In the genomic region with DNA sequence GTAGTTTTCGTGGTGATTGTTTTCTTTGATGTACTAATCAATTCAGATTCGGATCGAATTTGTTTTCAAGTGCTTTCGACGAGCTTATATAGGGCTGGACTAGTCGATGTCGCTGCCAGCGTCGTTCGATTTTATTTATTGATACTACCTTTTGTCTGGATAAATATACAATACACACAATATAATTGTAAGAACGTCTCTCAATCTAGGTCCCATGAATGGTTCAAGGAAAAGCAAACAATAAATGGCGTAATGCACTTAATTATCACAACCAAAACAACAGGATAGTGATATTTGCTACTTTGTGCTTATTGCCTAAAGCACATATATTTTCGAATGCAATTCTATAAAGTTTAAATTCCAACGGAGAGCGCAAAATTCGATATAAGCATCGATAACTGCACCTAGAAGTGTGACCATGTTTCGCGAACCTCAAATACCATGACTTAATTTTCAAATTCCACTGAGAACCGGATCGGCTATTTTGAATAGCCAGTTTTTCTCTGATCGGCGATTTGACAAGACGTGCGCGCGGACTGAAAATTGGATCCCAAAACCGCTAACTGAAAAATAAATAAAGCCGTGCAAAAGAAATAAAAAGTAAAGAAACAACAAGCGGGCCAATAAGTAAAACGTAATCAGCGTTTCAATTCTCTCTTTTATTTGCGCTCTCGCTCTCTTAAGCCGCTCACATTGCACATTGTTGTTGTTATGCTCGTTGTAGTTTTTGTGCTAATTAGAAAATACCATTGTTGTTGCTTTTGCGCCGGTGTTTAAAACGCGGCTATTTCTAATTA, we compare ENCODE assay signal across 5 fruit fly cellular contexts.
TF ChIP-seq lines count a peak whose summit lies in the region.

A gene (minus strand): TSS at position 51 of the 797 bp plus-strand sequence.
A gene (plus strand): TSS at position 493 of the 797 bp plus-strand sequence.

- TF ChIP-seq CTCF in whole organism, embryonic (GFP tag; optimal IDR thresholded peaks at IDR 0.05; lab: Kevin White, UChicago) = no peak

TF ChIP-seq in whole organism, adult, 20 proteins besides CTCF, POLR2A, EP300 and RAD21 (continues in another document):
- TF ChIP-seq Crg-1 (GFP tag; optimal IDR thresholded peaks at IDR 0.05; lab: Kevin White, UChicago) = no peak
- peak; percentile 17 for TF ChIP-seq CG14711 (tag; optimal IDR thresholded peaks at IDR 0.05; lab: Kevin White, UChicago)
- TF ChIP-seq CG12768 (GFP tag; optimal IDR thresholded peaks at IDR 0.05; lab: Kevin White, UChicago) = peak; percentile 58
- TF ChIP-seq cnc (optimal IDR thresholded peaks at IDR 0.05; lab: Kevin White, UChicago) = no peak
- peak; percentile 42 for TF ChIP-seq cic (GFP tag; optimal IDR thresholded peaks at IDR 0.05; lab: Kevin White, UChicago)
- TF ChIP-seq CG7101 (tag; optimal IDR thresholded peaks at IDR 0.05; lab: Kevin White, UChicago) = peak; percentile 29
- no peak for TF ChIP-seq CG11617 (GFP tag; optimal IDR thresholded peaks at IDR 0.05; lab: Kevin White, UChicago)
- TF ChIP-seq Clk (GFP tag; optimal IDR thresholded peaks at IDR 0.05; lab: Kevin White, UChicago) = no peak
- no peak for TF ChIP-seq CG7045 (GFP tag; optimal IDR thresholded peaks at IDR 0.05; lab: Kevin White, UChicago)
- TF ChIP-seq Hr96 (GFP tag; optimal IDR thresholded peaks at IDR 0.05; lab: Kevin White, UChicago) = no peak
- TF ChIP-seq tj (GFP tag; optimal IDR thresholded peaks at IDR 0.05; lab: Kevin White, UChicago) = peak; percentile 65
- peak; percentile 3 for TF ChIP-seq pad (GFP tag; optimal IDR thresholded peaks at IDR 0.05; lab: Kevin White, UChicago)
- peak; percentile 49 for TF ChIP-seq CG33017 (tag; optimal IDR thresholded peaks at IDR 0.05; lab: Kevin White, UChicago)
- TF ChIP-seq ovo (GFP tag; optimal IDR thresholded peaks at IDR 0.05; lab: Kevin White, UChicago) = peak; percentile 31
- TF ChIP-seq toe (GFP tag; optimal IDR thresholded peaks at IDR 0.05; lab: Kevin White, UChicago) = no peak
- TF ChIP-seq Mnt (GFP tag; optimal IDR thresholded peaks at IDR 0.05; lab: Kevin White, UChicago) = peak; percentile 61

TF ChIP-seq in whole organism, embryonic, 481 proteins besides CTCF, POLR2A, EP300 and RAD21 (continues in another document):
- peak; percentile 41 for TF ChIP-seq CG8290 (GFP tag; optimal IDR thresholded peaks at IDR 0.05; lab: Kevin White, UChicago)
- TF ChIP-seq CG8290 (tag; optimal IDR thresholded peaks at IDR 0.05; lab: Kevin White, UChicago) = no peak
- TF ChIP-seq Taf1 (GFP tag; IDR thresholded peaks at IDR 0.05; lab: Robert Waterston, UW) = no peak
- TF ChIP-seq nerfin-2 (GFP tag; IDR thresholded peaks at IDR 0.05; lab: Robert Waterston, UW; ENCODE audit: partially characterized antibody) = no peak
- peak; percentile 13 for TF ChIP-seq CG13424 (tag; optimal IDR thresholded peaks at IDR 0.05; lab: Kevin White, UChicago)
- TF ChIP-seq tgo (GFP tag; IDR thresholded peaks at IDR 0.05; lab: Robert Waterston, UW) = no peak
- peak; percentile 37 for TF ChIP-seq pros (GFP tag; optimal IDR thresholded peaks at IDR 0.05; lab: Kevin White, UChicago)
- TF ChIP-seq disco-r (GFP tag; optimal IDR thresholded peaks at IDR 0.05; lab: Kevin White, UChicago) = no peak
- TF ChIP-seq Adf1 (GFP tag; IDR thresholded peaks at IDR 0.05; lab: Robert Waterston, UW) = no peak
- TF ChIP-seq unc-4 (GFP tag; IDR thresholded peaks at IDR 0.05; lab: Robert Waterston, UW; ENCODE audit: partially characterized antibody) = peak; percentile 50
- TF ChIP-seq crol (GFP tag; IDR thresholded peaks at IDR 0.05; lab: Robert Waterston, UW) = no peak
- no peak for TF ChIP-seq Abd-B (GFP tag; optimal IDR thresholded peaks at IDR 0.05; lab: Kevin White, UChicago)
- TF ChIP-seq lbe (GFP tag; optimal IDR thresholded peaks at IDR 0.05; lab: Kevin White, UChicago) = peak; percentile 13
- no peak for TF ChIP-seq Gug (GFP tag; IDR thresholded peaks at IDR 0.05; lab: Robert Waterston, UW)
- no peak for TF ChIP-seq br (optimal IDR thresholded peaks at IDR 0.05; lab: Kevin White, UChicago)
- no peak for TF ChIP-seq NC2α (GFP tag; optimal IDR thresholded peaks at IDR 0.05; lab: Kevin White, UChicago)
- no peak for TF ChIP-seq CG6175 (GFP tag; IDR thresholded peaks at IDR 0.05; lab: Robert Waterston, UW)

TF ChIP-seq in whole organism, prepupa, 60 proteins besides CTCF, POLR2A, EP300 and RAD21 (continues in another document):
- TF ChIP-seq CG9139 (GFP tag; optimal IDR thresholded peaks at IDR 0.05; lab: Kevin White, UChicago) (peak; percentile 11), esn (GFP tag; optimal IDR thresholded peaks at IDR 0.05; lab: Kevin White, UChicago) (peak; percentile 35), Eip78C (GFP tag; lab: Kevin White, UChicago) (peak; percentile 56), CG1621 (tag; optimal IDR thresholded peaks at IDR 0.05; lab: Kevin White, UChicago) (peak; percentile 75), vri (GFP tag; optimal IDR thresholded peaks at IDR 0.05; lab: Kevin White, UChicago) (peak; percentile 62), CG8119 (GFP tag; IDR thresholded peaks at IDR 0.05; lab: Robert Waterston, UW) (peak; percentile 44; the same call in 2 of the 3 replicates), fkh (GFP tag; optimal IDR thresholded peaks at IDR 0.05; lab: Kevin White, UChicago) (peak; percentile 92), Eip93F (GFP tag; optimal IDR thresholded peaks at IDR 0.05; lab: Kevin White, UChicago) (no peak), salr (GFP tag; optimal IDR thresholded peaks at IDR 0.05; lab: Kevin White, UChicago) (peak in 1 of 2 experiments; percentile 14), fd85E (GFP tag; optimal IDR thresholded peaks at IDR 0.05; lab: Kevin White, UChicago) (no peak), Ets96B (tag; optimal IDR thresholded peaks at IDR 0.05; lab: Kevin White, UChicago) (no peak), fd59A (GFP tag; optimal IDR thresholded peaks at IDR 0.05; lab: Kevin White, UChicago) (no peak), Gug (GFP tag; IDR thresholded peaks at IDR 0.05; lab: Robert Waterston, UW) (no peak), ss (GFP tag; optimal IDR thresholded peaks at IDR 0.05; lab: Kevin White, UChicago) (peak; percentile 54), CG6163 (GFP tag; IDR thresholded peaks at IDR 0.05; lab: Robert Waterston, UW) (peak; percentile 74), CG6808 (GFP tag; optimal IDR thresholded peaks at IDR 0.05; lab: Kevin White, UChicago) (peak; percentile 28), CG31627 (GFP tag; optimal IDR thresholded peaks at IDR 0.05; lab: Kevin White, UChicago) (no peak)

TF ChIP-seq in whole organism, pupa, 21 proteins besides CTCF, POLR2A, EP300 and RAD21:
- TF ChIP-seq CG4496 (GFP tag; IDR thresholded peaks at IDR 0.05; lab: Robert Waterston, UW) (peak; percentile 69), CG17806 (tag; optimal IDR thresholded peaks at IDR 0.05; lab: Kevin White, UChicago) (peak; percentile 32), CG32121 (GFP tag; IDR thresholded peaks at IDR 0.05; lab: Robert Waterston, UW) (peak; percentile 32; the same call in 1 of the 2 replicates), CG15710 (tag; optimal IDR thresholded peaks at IDR 0.05; lab: Kevin White, UChicago) (peak; percentile 48), fd96Ca (GFP tag; IDR thresholded peaks at IDR 0.05; lab: Robert Waterston, UW) (peak; percentile 33; the same call in 1 of the 3 replicates), CG10348 (GFP tag; IDR thresholded peaks at IDR 0.05; lab: Robert Waterston, UW) (no peak), gl (tag; optimal IDR thresholded peaks at IDR 0.05; lab: Kevin White, UChicago) (peak; percentile 64), CG9948 (tag; optimal IDR thresholded peaks at IDR 0.05; lab: Kevin White, UChicago) (peak; percentile 17), rn (GFP tag; IDR thresholded peaks at IDR 0.05; lab: Robert Waterston, UW) (peak; percentile 38; the same call in 1 of the 2 replicates), CG8159 (tag; optimal IDR thresholded peaks at IDR 0.05; lab: Kevin White, UChicago) (no peak), Ets98B (GFP tag; IDR thresholded peaks at IDR 0.05; lab: Robert Waterston, UW) (peak; percentile 55; the same call in 1 of the 2 replicates), EcR (GFP tag; optimal IDR thresholded peaks at IDR 0.05; lab: Kevin White, UChicago) (no peak), CG12605 (GFP tag; IDR thresholded peaks at IDR 0.05; lab: Robert Waterston, UW) (peak; percentile 82)
TF ChIP-seq in whole organism, pupa: peak in this region for 10.

TF ChIP-seq in whole organism, wandering third instar larva, 38 proteins besides CTCF, POLR2A, EP300 and RAD21 (continues in another document):
- TF ChIP-seq dmrt93B (GFP tag; optimal IDR thresholded peaks at IDR 0.05; lab: Kevin White, UChicago) (no peak), Sp1 (GFP tag; optimal IDR thresholded peaks at IDR 0.05; lab: Kevin White, UChicago) (peak; percentile 47), usp (GFP tag; optimal IDR thresholded peaks at IDR 0.05; lab: Kevin White, UChicago) (no peak), Dif (GFP tag; optimal IDR thresholded peaks at IDR 0.05; lab: Kevin White, UChicago; ENCODE audit: partially characterized antibody) (peak; percentile 59), Jra (GFP tag; optimal IDR thresholded peaks at IDR 0.05; lab: Kevin White, UChicago) (no peak), brk (GFP tag; optimal IDR thresholded peaks at IDR 0.05; lab: Kevin White, UChicago) (no peak), lola (GFP tag; optimal IDR thresholded peaks at IDR 0.05; lab: Kevin White, UChicago) (no peak), sv (GFP tag; optimal IDR thresholded peaks at IDR 0.05; lab: Kevin White, UChicago) (peak; percentile 19), dl (GFP tag; optimal IDR thresholded peaks at IDR 0.05; lab: Kevin White, UChicago; ENCODE audit: insufficient read depth in 1 of 2, partially characterized antibody in 2 of 2) (no peak), psq (GFP tag; optimal IDR thresholded peaks at IDR 0.05; lab: Kevin White, UChicago) (no peak), h (GFP tag; optimal IDR thresholded peaks at IDR 0.05; lab: Kevin White, UChicago) (peak; percentile 13), woc (GFP tag; optimal IDR thresholded peaks at IDR 0.05; lab: Kevin White, UChicago) (no peak), HLH106 (tag; optimal IDR thresholded peaks at IDR 0.05; lab: Kevin White, UChicago) (peak; percentile 23), Dfd (GFP tag; optimal IDR thresholded peaks at IDR 0.05; lab: Kevin White, UChicago) (no peak), jim (GFP tag; optimal IDR thresholded peaks at IDR 0.05; lab: Kevin White, UChicago) (peak; percentile 80), Myc (optimal IDR thresholded peaks at IDR 0.05; lab: Kevin White, UChicago) (no peak), tai (GFP tag; optimal IDR thresholded peaks at IDR 0.05; lab: Kevin White, UChicago) (no peak), Rel (GFP tag; optimal IDR thresholded peaks at IDR 0.05; lab: Kevin White, UChicago) (no peak), Rel (tag; optimal IDR thresholded peaks at IDR 0.05; lab: Kevin White, UChicago) (peak; percentile 27), br (GFP tag; optimal IDR thresholded peaks at IDR 0.05; lab: Kevin White, UChicago) (no peak), CG32264 (GFP tag; optimal IDR thresholded peaks at IDR 0.05; lab: Kevin White, UChicago) (no peak), Hr83 (GFP tag; optimal IDR thresholded peaks at IDR 0.05; lab: Kevin White, UChicago; ENCODE audit: poor library complexity, severe bottlenecking) (peak; percentile 67), Mio (GFP tag; optimal IDR thresholded peaks at IDR 0.05; lab: Kevin White, UChicago) (no peak), pan (optimal IDR thresholded peaks at IDR 0.05; lab: Kevin White, UChicago) (no peak), rgr (GFP tag; optimal IDR thresholded peaks at IDR 0.05; lab: Kevin White, UChicago) (peak; percentile 19)
